Fruit fly (Drosophila melanogaster) S2 (cell line): ENCODE results near the gene CG33946.

ENCODE experiments used
- CG8478 ChIP-seq: fragments of >200 bp; optimal IDR thresholded peaks from 2 replicates; lab custom pipeline; 2018
- CTCF ChIP-seq, 2 experiments: fragments of >200 bp; optimal IDR thresholded peaks; 2 replicates each; lab custom pipeline; 2018

The CG33946 gene

DNA sequence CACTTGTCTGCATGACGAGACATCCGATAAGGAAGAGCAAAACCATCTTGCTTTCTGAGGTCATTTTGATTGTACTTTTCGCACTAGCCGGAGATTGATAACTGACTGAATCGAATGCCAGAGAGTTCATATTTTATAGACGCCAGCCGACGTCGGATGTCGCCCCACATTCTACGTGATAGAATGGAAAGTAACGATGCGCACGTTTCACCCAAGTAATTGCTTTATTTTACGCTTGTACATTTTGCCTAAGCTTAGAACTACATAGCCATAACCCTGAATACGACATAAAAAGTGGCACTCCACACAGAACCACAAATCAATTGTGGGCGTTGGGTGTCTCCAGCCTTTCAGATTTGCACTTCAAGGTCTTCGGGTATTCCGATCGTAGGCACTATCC is 11.9 kb downstream of the CG33946 start, which contains the start of gene CG13299:
TSS of gene CG13299 (minus strand) at position 101 of the 400 bp plus-strand sequence.
- TF ChIP-seq CG8478 (lab: Kevin White, UChicago) (no peak), CTCF (optimal IDR thresholded peaks at IDR 0.05; lab: Kevin White, UChicago) (no peak)

DNA sequence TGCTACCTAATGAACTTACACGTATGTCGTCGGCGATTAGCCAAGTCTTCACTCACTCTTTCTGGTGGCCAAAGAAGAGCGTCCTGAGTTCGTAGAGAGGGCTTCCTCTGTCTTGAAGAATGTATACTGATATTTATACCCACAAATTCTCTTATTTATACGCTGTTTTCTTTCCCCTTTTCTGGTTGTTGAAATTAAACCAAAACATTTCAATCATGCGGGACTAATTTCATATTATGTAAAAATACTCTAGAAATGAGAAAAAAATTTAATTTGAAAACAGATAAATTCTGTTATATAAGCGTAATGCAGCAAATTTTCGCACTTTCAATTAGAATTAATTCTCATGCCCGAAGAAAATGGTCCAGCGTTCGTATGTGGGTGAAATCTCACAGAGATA is 12.9 kb downstream of the CG33946 start, which contains the start of gene BG642312:
TSS of gene BG642312 (minus strand) at position 101 of the 400 bp plus-strand sequence.
- TF ChIP-seq CG8478 (lab: Kevin White, UChicago) (no peak), CTCF (optimal IDR thresholded peaks at IDR 0.05; lab: Kevin White, UChicago) (no peak)

DNA sequence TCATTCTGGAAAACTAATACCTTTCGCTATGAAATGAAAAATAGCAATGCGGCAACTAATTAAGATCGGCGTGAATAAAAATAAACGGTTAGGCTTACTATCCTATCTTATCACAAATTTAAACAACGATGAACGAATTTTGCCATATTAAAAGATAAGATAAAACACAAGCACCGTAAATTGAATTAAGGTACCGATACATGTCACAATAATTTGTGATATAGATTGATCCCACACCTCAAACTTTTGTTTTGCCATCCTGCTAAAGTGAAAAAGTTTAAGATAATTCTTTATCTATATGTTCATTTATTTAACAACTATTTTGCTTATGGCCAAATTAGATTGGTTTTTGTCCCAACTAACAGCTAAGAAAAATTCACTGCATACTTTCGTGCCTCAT is 13.7 kb downstream of the CG33946 start, which contains the start of gene CG42714:
TSS of gene CG42714 (minus strand) at position 22 of the 400 bp plus-strand sequence.
- TF ChIP-seq CG8478 (lab: Kevin White, UChicago) = no peak
- no peak for TF ChIP-seq CTCF (optimal IDR thresholded peaks at IDR 0.05; lab: Kevin White, UChicago)

DNA sequence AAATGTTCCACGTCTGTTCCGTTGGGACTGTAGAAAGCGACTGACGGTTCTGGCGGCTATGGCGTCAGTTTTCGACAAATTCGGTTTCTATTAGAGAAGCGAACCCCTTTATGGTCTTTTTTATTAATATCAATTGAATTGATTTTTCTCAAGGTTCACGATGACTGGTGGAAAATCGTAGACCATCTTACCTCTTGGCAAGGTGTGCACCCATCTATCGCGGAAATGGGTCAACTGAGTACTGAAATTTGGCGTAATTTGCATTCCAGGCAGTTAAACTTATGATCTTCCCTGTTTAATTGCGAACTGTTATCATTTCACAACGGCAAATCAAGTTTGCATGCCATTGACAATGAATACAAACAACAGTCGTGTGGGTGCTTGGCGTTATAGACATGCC is 19.6 kb downstream of the CG33946 start, which contains the start of gene CG10226:
TSS of gene CG10226 (minus strand) at position 101 of the 400 bp plus-strand sequence.
- no peak for TF ChIP-seq CG8478 (lab: Kevin White, UChicago)
- TF ChIP-seq CTCF (optimal IDR thresholded peaks at IDR 0.05; lab: Kevin White, UChicago) = no peak

DNA sequence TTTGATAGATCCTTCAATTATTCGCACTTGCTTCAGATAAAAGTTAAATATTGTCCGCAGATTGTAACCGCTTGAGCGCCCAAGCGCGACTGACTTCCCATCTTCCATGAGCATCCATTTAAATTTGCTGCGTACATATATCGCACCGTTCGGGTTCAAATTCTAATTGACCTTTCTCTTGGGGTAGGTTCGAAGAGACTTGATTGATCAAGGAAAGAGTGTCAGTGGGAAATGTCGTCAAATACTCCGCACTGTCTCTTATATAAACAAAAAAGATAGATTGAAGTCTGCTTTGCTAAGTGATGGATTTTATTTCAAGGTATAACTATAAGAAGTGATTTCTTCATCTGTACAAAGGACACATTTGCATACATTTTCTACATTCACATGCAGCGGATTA is 25.3 kb downstream of the CG33946 start, which contains the start of gene Mdr65:
TSS of gene Mdr65 (minus strand) at position 101 of the 400 bp plus-strand sequence.
- TF ChIP-seq CG8478 (lab: Kevin White, UChicago) (no peak), CTCF (optimal IDR thresholded peaks at IDR 0.05; lab: Kevin White, UChicago) (no peak)

DNA sequence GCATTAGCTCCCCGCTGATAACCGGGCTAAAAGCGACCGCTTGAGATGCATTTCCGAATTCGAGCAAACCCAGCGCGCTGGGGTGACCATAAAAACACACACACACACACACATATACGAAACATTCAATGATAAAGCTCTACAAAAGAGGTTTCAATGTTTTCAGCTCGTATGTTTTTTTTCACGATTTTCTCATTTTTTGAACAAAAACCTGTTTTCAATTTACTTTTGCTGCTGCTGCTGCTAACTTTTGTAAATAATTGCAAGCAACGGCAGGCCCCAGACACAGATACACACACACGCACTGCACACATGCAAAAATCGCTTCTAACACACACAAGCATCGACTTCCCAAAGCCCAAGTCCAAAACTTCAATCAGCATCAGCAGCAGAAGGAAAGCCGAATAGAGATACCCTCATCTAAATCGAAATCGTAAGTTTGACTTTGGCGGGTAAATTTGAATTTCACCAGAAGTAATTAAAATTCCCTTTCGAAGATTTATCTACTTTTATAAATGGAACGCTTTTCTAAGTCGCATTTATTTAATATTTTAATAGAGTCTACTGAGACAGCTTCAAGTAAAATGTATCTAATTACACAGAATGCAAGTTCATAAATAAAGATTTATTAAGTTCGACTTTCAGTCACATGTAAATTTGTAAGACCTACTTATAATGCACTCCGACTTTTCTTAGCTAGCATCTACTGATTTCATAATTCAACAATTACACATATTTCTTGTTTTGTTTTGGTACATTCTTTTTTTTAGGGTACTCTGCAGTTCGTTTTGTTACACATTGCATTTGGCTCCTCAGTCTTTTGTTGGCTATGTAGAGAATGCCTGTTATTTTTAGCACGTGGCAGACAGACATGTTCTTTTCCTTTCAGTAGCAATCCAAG is 29.1 kb downstream of the CG33946 start:
- TF ChIP-seq CG8478 (lab: Kevin White, UChicago) = no peak

DNA sequence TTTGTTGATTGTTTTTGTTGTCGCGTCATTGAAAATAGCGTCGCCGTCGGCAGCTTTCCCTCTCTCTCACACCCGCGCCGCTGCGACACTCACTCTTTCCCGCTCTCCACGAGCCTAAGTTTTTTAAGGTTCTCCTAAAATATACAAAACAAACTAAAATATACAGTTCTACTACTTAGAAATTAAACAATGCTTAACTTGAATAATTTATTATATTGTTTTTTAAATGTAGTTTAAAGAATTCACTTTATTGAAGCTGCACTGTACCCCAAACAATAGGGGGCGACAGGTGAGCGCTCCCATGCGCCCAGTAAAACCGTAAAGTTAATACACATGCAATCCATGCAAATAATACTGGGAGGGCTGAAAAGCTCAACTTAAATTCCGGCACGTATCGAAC is 33.4 kb downstream of the CG33946 start:
- TF ChIP-seq CTCF (optimal IDR thresholded peaks at IDR 0.05; lab: Kevin White, UChicago) (no peak), CG8478 (lab: Kevin White, UChicago) (no peak)

DNA sequence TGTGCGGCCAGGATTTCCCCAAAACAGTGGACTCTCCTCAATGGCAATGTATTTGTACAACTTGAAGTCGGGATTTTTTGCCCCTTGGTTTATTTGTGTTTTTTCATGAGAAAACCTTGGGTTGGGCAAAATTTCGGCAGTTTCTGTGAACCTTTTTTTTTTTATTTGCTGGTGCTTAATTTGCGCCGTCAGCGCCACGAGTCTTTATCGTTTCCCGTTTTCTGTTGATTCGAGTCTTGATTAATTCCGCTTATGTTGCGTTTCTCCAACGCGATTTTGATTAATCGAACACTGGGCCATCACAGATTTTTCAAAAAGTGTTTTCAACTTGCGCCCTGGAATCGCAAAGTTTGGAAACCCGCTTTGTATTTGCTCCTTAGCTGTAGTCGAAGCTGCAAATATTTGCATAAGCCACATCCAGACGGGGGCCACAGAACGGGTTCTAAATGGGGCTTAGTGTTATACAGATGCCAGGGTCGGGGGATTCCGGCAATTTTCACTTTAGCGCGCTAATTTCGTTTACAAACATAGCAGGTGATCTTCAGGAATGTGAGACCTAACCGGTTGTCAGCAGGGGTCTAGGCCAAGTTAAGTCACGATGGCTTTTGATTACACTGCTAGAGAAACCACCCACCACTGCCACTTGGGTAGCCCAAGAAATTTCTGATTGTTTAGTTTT is 34.2 kb downstream of the CG33946 start:
- TF ChIP-seq CTCF (optimal IDR thresholded peaks at IDR 0.05; lab: Kevin White, UChicago) (no peak), CG8478 (lab: Kevin White, UChicago) (no peak)

DNA sequence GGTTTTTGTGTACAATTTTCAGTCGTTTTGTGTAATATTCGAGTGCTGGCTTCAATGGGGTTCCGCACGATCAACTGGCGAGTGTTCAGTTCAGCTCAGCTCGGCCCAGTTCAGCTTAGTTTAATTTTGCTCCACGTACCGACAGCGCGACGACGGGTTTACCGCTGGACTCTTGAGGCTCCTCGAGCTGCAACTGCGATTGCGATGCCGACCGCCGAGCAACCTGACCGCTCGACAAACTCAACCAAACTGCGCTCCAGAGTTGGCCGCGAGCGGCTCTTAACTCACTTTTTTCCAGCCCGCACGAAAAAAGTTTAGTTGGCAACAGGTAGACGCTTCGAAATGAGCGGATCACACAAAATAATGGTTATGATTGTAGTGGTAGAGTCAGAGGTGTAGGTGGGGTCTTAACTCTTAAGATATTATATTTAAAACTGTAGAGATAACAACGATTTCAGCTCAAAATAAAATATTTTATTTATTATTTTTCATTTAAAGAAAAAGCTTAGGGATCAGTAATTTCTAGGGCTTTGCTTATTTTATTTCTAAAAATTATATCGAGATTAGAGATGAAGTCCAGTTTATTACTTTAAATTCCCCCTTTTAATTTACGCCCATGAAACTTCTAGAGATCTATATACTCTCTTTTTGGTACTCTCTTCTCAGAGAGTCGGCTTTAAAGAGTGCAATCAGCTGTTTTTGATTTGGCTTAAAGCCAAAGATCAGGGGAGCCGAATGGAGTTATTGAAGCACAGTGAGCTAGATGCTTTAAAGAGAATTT is 36.2 kb downstream of the CG33946 start, which contains the start of gene Best2:
TSS of gene Best2 (minus strand) at position 258 of the 781 bp plus-strand sequence.
- TF ChIP-seq CG8478 (lab: Kevin White, UChicago) (no peak), CTCF (optimal IDR thresholded peaks at IDR 0.05; lab: Kevin White, UChicago) (no peak)

DNA sequence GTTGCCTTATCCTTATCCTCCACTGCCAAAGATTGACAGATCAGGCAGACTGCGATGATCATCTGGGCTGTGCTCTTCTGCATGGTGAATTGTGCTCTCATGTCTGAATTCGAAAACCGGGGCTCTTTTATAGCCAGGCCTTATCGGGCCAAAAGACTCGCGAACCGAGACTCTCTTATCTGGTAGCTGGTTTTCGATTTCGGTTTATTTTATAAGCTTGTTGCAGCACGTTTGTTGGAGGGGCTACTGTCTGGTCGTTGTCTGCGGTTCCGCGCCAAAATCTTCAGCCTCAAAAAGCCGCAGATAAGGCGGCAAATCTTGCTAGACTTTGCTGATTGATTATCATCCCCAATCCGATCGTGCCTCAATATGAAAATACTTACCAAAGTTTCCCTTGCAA is 38.3 kb downstream of the CG33946 start, which contains the start of gene CG10163:
TSS of gene CG10163 (minus strand) at position 101 of the 400 bp plus-strand sequence.
- TF ChIP-seq CTCF (optimal IDR thresholded peaks at IDR 0.05; lab: Kevin White, UChicago) = no peak

DNA sequence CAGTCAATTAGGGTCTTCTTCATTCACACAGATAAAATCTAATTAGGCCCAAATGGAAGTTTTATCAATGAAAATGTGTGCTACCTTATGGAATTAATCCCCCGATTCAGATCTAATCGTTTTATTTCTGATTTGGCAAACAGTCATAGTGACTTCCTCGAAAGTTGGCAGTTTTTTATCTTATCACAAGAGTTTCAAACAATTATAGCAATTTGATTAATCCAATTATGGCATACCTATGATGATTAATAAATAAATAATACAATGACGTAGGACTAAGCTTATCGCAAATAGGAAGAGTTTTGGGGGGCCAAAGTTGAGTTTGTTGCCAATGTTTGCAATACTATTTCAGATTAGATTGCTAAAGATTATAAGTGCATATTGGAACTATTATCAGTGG is 40.9 kb downstream of the CG33946 start:
- TF ChIP-seq CTCF (optimal IDR thresholded peaks at IDR 0.05; lab: Kevin White, UChicago) (no peak), CG8478 (lab: Kevin White, UChicago) (no peak)

DNA sequence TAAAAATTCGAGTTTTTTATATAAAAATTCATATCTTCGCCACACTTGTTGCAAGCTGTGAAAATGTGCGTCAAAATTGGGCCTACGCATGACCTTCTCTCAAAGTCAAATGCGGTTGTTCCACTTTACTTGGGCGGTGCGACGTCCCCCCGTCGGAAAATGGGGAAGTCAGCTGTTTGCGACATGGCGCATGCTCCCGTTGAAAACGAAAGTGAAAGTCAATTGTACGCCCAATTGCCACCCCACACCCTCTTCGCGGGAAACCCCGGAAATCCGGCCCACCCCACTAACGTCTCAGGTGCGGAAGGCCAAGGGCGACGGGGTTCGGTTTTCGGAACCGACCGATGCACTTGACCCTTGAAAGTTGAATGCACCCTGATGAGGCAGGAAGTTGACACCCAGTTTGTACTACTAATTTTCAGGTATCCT is 41.7 kb downstream of the CG33946 start:
- TF ChIP-seq CTCF (optimal IDR thresholded peaks at IDR 0.05; lab: Kevin White, UChicago) (no peak), CG8478 (lab: Kevin White, UChicago) (no peak)

DNA sequence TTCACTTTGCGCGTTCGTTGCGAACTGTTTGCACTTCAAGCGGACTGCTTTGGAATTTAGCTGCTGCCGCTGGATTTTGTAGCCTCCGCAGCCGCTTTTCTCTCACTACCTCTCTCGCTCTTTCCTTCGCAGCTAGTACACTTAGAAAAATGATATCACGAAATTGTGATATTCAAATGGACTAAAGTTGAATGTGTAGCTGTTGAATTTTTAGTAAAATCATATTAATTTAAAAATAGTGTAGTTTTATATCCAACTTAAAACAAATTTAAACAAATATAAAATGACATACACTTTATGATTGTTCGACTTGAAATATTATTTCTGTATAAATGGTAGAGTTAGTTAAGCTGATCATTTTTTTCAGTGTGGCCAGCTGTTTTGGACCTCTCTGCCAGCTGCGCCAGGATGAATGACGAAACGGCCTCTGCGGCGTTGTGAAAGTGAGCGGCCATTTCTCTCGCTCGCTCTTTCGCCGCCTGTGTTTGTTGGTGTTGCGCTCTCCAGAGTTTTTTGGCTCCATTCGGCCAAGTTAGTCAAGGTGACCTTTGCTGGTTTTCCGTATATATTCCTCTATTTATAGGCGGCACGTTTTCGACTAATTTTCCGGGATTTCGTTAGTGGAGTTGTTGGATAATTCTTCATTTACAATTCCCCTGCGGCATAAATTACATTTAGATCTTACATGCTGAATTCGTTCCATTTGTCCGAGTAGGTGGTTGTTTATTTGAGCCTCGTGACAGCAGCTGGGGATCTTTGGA is 42.4 kb downstream of the CG33946 start, which contains the start of gene Ldh:
TSS of gene Ldh (minus strand) at position 51 of the 761 bp plus-strand sequence.
- TF ChIP-seq CTCF (optimal IDR thresholded peaks at IDR 0.05; lab: Kevin White, UChicago) (no peak), CG8478 (lab: Kevin White, UChicago) (no peak)
